Fruit fly (Drosophila melanogaster): ENCODE measurements around the gene Jon74E.

dm6 chr3L:17557215-17557904 lies 8.4 kb upstream of the Jon74E start, which contains the start of gene CycT:
- TF ChIP-seq wor (GFP tag; IDR thresholded peaks at IDR 0.05) (no peak), nerfin-2 (GFP tag; IDR thresholded peaks at IDR 0.05; ENCODE audit: partially characterized antibody) (no peak; the same call in 1 of the 2 replicates), Kr (GFP tag; optimal IDR thresholded peaks at IDR 0.05) (no peak), E2f2 (GFP tag; IDR thresholded peaks at IDR 0.05) (peak; percentile 78), MESR4 (GFP tag; optimal IDR thresholded peaks at IDR 0.05) (peak; percentile 98), wdn (GFP tag; IDR thresholded peaks at IDR 0.05) (0 out of 2 replicates have a peak, but pooled peaks have one; percentile 17), gsb-n (tag; optimal IDR thresholded peaks at IDR 0.05) (peak; percentile 18)
